Worm (Caenorhabditis elegans) whole organism, mixed stage, embryonic: ENCODE results near the gene C16D9.4.

Experiments used
- blmp-1 ChIP-seq: fragments of 150-350 bp; optimal IDR thresholded peaks from 2 replicates; lab custom pipeline; 2014; ENCODE audit warnings: missing biosample characterization, missing genetic modification characterization
- ceh-43 ChIP-seq: fragments of 200-800 bp; sonication (Bioruptor generic); optimal IDR thresholded peaks from 2 replicates; lab custom pipeline; 2018; ENCODE audit warnings: mild to moderate bottlenecking, missing genetic modification characterization, moderate library complexity, missing compliant biosample characterization
- elt-1 ChIP-seq: sonication (generic microtip); optimal IDR thresholded peaks from 2 replicates; lab custom pipeline; 2017; ENCODE audit warnings: missing genetic modification characterization, mild to moderate bottlenecking, missing compliant biosample characterization, antibody characterized with exemption, moderate library complexity, borderline replicate concordance; ENCODE audit not compliant: insufficient read depth
- lin-13 ChIP-seq: fragments of 150-350 bp; optimal IDR thresholded peaks from 2 replicates; lab custom pipeline; 2014; ENCODE audit warnings: missing biosample characterization, missing genetic modification characterization
- nhr-28 ChIP-seq: fragments of 150-350 bp; optimal IDR thresholded peaks from 2 replicates; lab custom pipeline; 2014; ENCODE audit warnings: missing biosample characterization, missing genetic modification characterization
- pha-4 ChIP-seq: fragments of 150-350 bp; optimal IDR thresholded peaks from 2 replicates; lab custom pipeline; 2018; ENCODE audit warnings: missing biosample characterization, missing genetic modification reagents, missing genetic modification characterization
- unc-39 ChIP-seq: fragments of 150-350 bp; optimal IDR thresholded peaks from 2 replicates; lab custom pipeline; 2014; ENCODE audit warnings: missing biosample characterization, missing genetic modification characterization

DNA sequence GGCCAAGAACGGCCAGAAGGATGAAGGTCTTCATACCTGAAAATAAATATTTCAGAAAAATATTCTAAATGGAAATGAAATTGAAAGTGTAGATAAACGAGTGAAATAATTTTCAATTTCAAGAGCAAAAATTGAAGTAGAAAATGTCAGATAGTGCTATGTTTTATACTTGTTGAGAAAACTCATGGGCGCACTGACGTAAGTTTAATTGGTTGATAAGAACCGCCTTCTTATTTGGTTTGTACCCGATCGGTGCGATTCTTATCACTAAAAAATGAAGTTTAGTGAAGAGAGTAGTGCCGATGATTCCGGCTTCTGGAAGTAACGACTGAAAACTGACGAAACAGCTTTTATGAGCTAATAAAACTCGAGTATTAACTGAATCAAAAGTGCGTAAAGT lies 26.2 kb upstream of the C16D9.4 start, which contains the start of the genes asp-6 and asp-12:
- TF ChIP-seq elt-1 (tag; lab: Kevin White, UChicago), result no peak
- TF ChIP-seq pha-4, result no peak
- no peak for TF ChIP-seq blmp-1 (tag; lab: Kevin White, UChicago)
- no peak for TF ChIP-seq unc-39 (tag; lab: Kevin White, UChicago)
- no peak for TF ChIP-seq nhr-28 (tag; lab: Kevin White, UChicago)
- no peak for TF ChIP-seq ceh-43 (GFP tag; lab: Kevin White, UChicago)
- no peak for TF ChIP-seq lin-13 (tag; lab: Kevin White, UChicago)
